Worm (Caenorhabditis elegans) whole organism, late embryonic: ENCODE data around the gene aps-2.

ENCODE experiments used
- C08G9.2 ChIP-seq: sonication (generic microtip); optimal IDR thresholded peaks from 2 replicates; lab custom pipeline; 2016; ENCODE audit warnings: mild to moderate bottlenecking, missing genetic modification characterization, moderate library complexity, missing compliant biosample characterization
- C38D4.7 ChIP-seq: fragments of 200-800 bp; sonication (Bioruptor generic); optimal IDR thresholded peaks from 2 replicates; lab custom pipeline; 2018; ENCODE audit warnings: mild to moderate bottlenecking, missing genetic modification characterization, moderate library complexity, missing compliant biosample characterization
- F13H6.1 ChIP-seq: sonication (generic microtip); optimal IDR thresholded peaks from 2 replicates; lab custom pipeline; 2016; ENCODE audit warnings: missing genetic modification characterization, missing compliant biosample characterization
- K02D7.2 ChIP-seq: sonication (generic microtip); optimal IDR thresholded peaks from 2 replicates; lab custom pipeline; 2017; ENCODE audit warnings: mild to moderate bottlenecking, missing genetic modification characterization, missing compliant biosample characterization
- ama-1 ChIP-seq: fragments of 150-350 bp; optimal IDR thresholded peaks from 2 replicates; lab custom pipeline; 2014
- ceh-14 ChIP-seq: sonication (generic microtip); optimal IDR thresholded peaks from 2 replicates; lab custom pipeline; 2016; ENCODE audit warnings: missing genotype, missing genetic modification characterization, missing compliant biosample characterization
- ceh-19 ChIP-seq: fragments of 200-800 bp; sonication (Bioruptor generic); optimal IDR thresholded peaks from 2 replicates; lab custom pipeline; 2018; ENCODE audit warnings: mild to moderate bottlenecking, missing genetic modification characterization, missing compliant biosample characterization
- ceh-2 ChIP-seq: sonication (generic microtip); optimal IDR thresholded peaks from 2 replicates; lab custom pipeline; 2016; ENCODE audit warnings: missing genotype, missing genetic modification characterization, missing compliant biosample characterization
- ceh-24 ChIP-seq: sonication (generic microtip); optimal IDR thresholded peaks from 2 replicates; lab custom pipeline; 2016; ENCODE audit warnings: mild to moderate bottlenecking, missing genetic modification characterization, missing compliant biosample characterization
- ceh-30 ChIP-seq: fragments of 150-350 bp; optimal IDR thresholded peaks from 2 replicates; lab custom pipeline; 2014; ENCODE audit warnings: missing biosample characterization, missing genetic modification characterization
- ceh-45 ChIP-seq: fragments of 200-800 bp; sonication (Bioruptor generic); IDR thresholded peaks from 2 replicates; pipeline ENCODE4 v1.3.6; 2022; ENCODE audit warnings: missing genetic modification reagents, missing genetic modification characterization, missing compliant biosample characterization
- ceh-48 ChIP-seq: sonication (generic microtip); optimal IDR thresholded peaks from 2 replicates; lab custom pipeline; 2016; ENCODE audit warnings: missing genetic modification characterization, inconsistent platforms, missing compliant biosample characterization
- ceh-6 ChIP-seq: fragments of 200-800 bp; sonication (Bioruptor generic); optimal IDR thresholded peaks from 2 replicates; lab custom pipeline; 2018; ENCODE audit warnings: mild to moderate bottlenecking, missing genetic modification characterization, missing compliant biosample characterization
- ceh-9 ChIP-seq: sonication (generic microtip); optimal IDR thresholded peaks from 2 replicates; lab custom pipeline; 2016; ENCODE audit warnings: mild to moderate bottlenecking, missing genetic modification characterization, inconsistent platforms, missing compliant biosample characterization
- dve-1 ChIP-seq: sonication (generic microtip); optimal IDR thresholded peaks from 2 replicates; lab custom pipeline; 2017; ENCODE audit warnings: antibody characterized with exemption, mild to moderate bottlenecking, missing genetic modification characterization, missing compliant biosample characterization
- elt-2 ChIP-seq: sonication (generic microtip); optimal IDR thresholded peaks from 2 replicates; lab custom pipeline; 2016; ENCODE audit warnings: missing genetic modification reagents, missing genetic modification characterization, missing compliant biosample characterization
- elt-4 ChIP-seq: sonication (generic microtip); optimal IDR thresholded peaks from 2 replicates; lab custom pipeline; 2016; ENCODE audit warnings: missing genetic modification characterization, missing compliant biosample characterization
- eyg-1 ChIP-seq: sonication (generic microtip); optimal IDR thresholded peaks from 2 replicates; lab custom pipeline; 2016; ENCODE audit warnings: missing genotype, missing genetic modification characterization, missing compliant biosample characterization
- fax-1 ChIP-seq: sonication (generic microtip); optimal IDR thresholded peaks from 2 replicates; lab custom pipeline; 2016; ENCODE audit warnings: missing genotype, missing genetic modification characterization, missing compliant biosample characterization
- hlh-13 ChIP-seq: fragments of 200-800 bp; sonication (Bioruptor generic); optimal IDR thresholded peaks from 2 replicates; lab custom pipeline; 2018; ENCODE audit warnings: mild to moderate bottlenecking, missing genetic modification characterization, missing compliant biosample characterization
- hlh-8 ChIP-seq: sonication (generic microtip); optimal IDR thresholded peaks from 2 replicates; lab custom pipeline; 2016; ENCODE audit warnings: missing genotype, missing genetic modification characterization, missing compliant biosample characterization
- madf-2 ChIP-seq: sonication (generic microtip); optimal IDR thresholded peaks from 2 replicates; lab custom pipeline; 2017; ENCODE audit warnings: missing genetic modification characterization, missing compliant biosample characterization
- nfya-1 ChIP-seq: sonication (generic microtip); optimal IDR thresholded peaks from 2 replicates; lab custom pipeline; 2017; ENCODE audit warnings: missing genetic modification characterization, mild to moderate bottlenecking, missing compliant biosample characterization, antibody characterized with exemption, moderate library complexity
- nhr-11 ChIP-seq: fragments of 150-350 bp; optimal IDR thresholded peaks from 2 replicates; lab custom pipeline; 2014; ENCODE audit warnings: missing biosample characterization, missing genetic modification characterization
- npax-4 ChIP-seq: sonication (generic microtip); optimal IDR thresholded peaks from 2 replicates; lab custom pipeline; 2016; ENCODE audit warnings: missing genetic modification characterization, missing compliant biosample characterization
- odd-2 ChIP-seq: sonication (generic microtip); optimal IDR thresholded peaks from 2 replicates; lab custom pipeline; 2017; ENCODE audit warnings: antibody characterized with exemption, mild to moderate bottlenecking, missing genetic modification characterization, missing compliant biosample characterization
- pag-3 ChIP-seq: sonication (generic microtip); optimal IDR thresholded peaks from 2 replicates; lab custom pipeline; 2016; ENCODE audit warnings: missing compliant biosample characterization, missing genetic modification characterization, borderline replicate concordance
- pat-9 ChIP-seq: fragments of 200-800 bp; sonication (Bioruptor generic); optimal IDR thresholded peaks from 2 replicates; lab custom pipeline; 2018; ENCODE audit warnings: mild to moderate bottlenecking, missing genetic modification characterization, moderate library complexity, missing compliant biosample characterization
- pax-1 ChIP-seq: fragments of 150-350 bp; optimal IDR thresholded peaks from 2 replicates; lab custom pipeline; 2014; ENCODE audit warnings: missing biosample characterization, missing genetic modification characterization
- pqm-1 ChIP-seq: sonication (generic microtip); optimal IDR thresholded peaks from 2 replicates; lab custom pipeline; 2016; ENCODE audit warnings: missing genetic modification characterization, missing compliant biosample characterization
- rnt-1 ChIP-seq: sonication (generic microtip); optimal IDR thresholded peaks from 2 replicates; lab custom pipeline; 2016; ENCODE audit warnings: missing genetic modification characterization, missing compliant biosample characterization
- sox-2 ChIP-seq: fragments of 200-800 bp; sonication (Bioruptor generic); IDR thresholded peaks from 2 replicates; pipeline ENCODE4 v1.3.6; 2022; ENCODE audit warnings: missing genetic modification reagents, missing genetic modification characterization, missing compliant biosample characterization
- sox-4 ChIP-seq: sonication (generic microtip); optimal IDR thresholded peaks from 2 replicates; lab custom pipeline; 2017; ENCODE audit warnings: mild to moderate bottlenecking, missing genetic modification characterization, inconsistent platforms, missing compliant biosample characterization
- tbx-2 ChIP-seq: sonication (generic microtip); optimal IDR thresholded peaks from 2 replicates; lab custom pipeline; 2016; ENCODE audit warnings: missing genetic modification characterization, missing compliant biosample characterization
- tbx-7 ChIP-seq: sonication (generic microtip); optimal IDR thresholded peaks from 2 replicates; lab custom pipeline; 2016; ENCODE audit warnings: missing genotype, missing genetic modification characterization, missing compliant biosample characterization
- unc-42 ChIP-seq: sonication (generic microtip); optimal IDR thresholded peaks from 2 replicates; lab custom pipeline; 2016; ENCODE audit warnings: missing genotype, missing genetic modification characterization, missing compliant biosample characterization
- unc-55 ChIP-seq: sonication (generic microtip); optimal IDR thresholded peaks from 2 replicates; lab custom pipeline; 2017; ENCODE audit warnings: missing biosample characterization, missing genetic modification reagents, missing genetic modification characterization
- unc-86 ChIP-seq: sonication (generic microtip); optimal IDR thresholded peaks from 2 replicates; lab custom pipeline; 2016; ENCODE audit warnings: missing genetic modification characterization, missing compliant biosample characterization
- zip-5 ChIP-seq: sonication (generic microtip); optimal IDR thresholded peaks from 2 replicates; lab custom pipeline; 2016; ENCODE audit warnings: missing genetic modification characterization, missing compliant biosample characterization

Gene aps-2

ce11 chrX:4490400-4490799 lies 32.3 kb downstream of the aps-2 start:
- TF ChIP-seq nhr-11 (no peak), unc-86 (tag; lab: Kevin White, UChicago) (no peak), ceh-24 (tag; lab: Kevin White, UChicago) (no peak), C38D4.7 (GFP tag; lab: Kevin White, UChicago) (no peak), ceh-48 (no peak), unc-55 (no peak), npax-4 (tag; lab: Kevin White, UChicago) (no peak)
- TF ChIP-seq, all 69 proteins: peak for 0

- TF ChIP-seq C08G9.2 (tag; lab: Kevin White, UChicago), result no peak
- TF ChIP-seq madf-2, result no peak
- no peak for TF ChIP-seq pax-1 (tag; lab: Kevin White, UChicago)
- no peak for TF ChIP-seq npax-4 (tag; lab: Kevin White, UChicago)
- no peak for TF ChIP-seq pqm-1 (tag; lab: Kevin White, UChicago)
- no peak for TF ChIP-seq elt-2 (tag; lab: Kevin White, UChicago)
- TF ChIP-seq hlh-8 (tag; lab: Kevin White, UChicago), result no peak
- no peak for TF ChIP-seq zip-5 (tag; lab: Kevin White, UChicago)
- TF ChIP-seq fax-1 (tag; lab: Kevin White, UChicago), result no peak
- TF ChIP-seq pat-9, result no peak
- TF ChIP-seq rnt-1 (tag; lab: Kevin White, UChicago), result no peak
- no peak for TF ChIP-seq tbx-2 (tag; lab: Kevin White, UChicago)
- TF ChIP-seq ceh-45, result no peak
- TF ChIP-seq ceh-2 (tag; lab: Kevin White, UChicago), result no peak
- no peak for TF ChIP-seq elt-4
- TF ChIP-seq ceh-14, result no peak
- no peak for TF ChIP-seq sox-2 (GFP tag; lab: Robert Waterston, UW)
- TF ChIP-seq tbx-7 (tag; lab: Kevin White, UChicago), result no peak
- TF ChIP-seq odd-2 (tag; lab: Kevin White, UChicago), result no peak
Measured at ce11 chrX:4492199-4492598, 34.1 kb downstream of the aps-2 start, which contains the start of gene F46H6.5. F46H6.5 (minus strand) TSS chrX:4492208.

- peak; percentile 60 for TF ChIP-seq unc-42
- no peak for TF ChIP-seq sox-4 (tag; lab: Kevin White, UChicago)
- TF ChIP-seq nfya-1 (tag; lab: Kevin White, UChicago), result no peak
- no peak for TF ChIP-seq hlh-13 (GFP tag; lab: Kevin White, UChicago)
- no peak for TF ChIP-seq ceh-48
Measured at ce11 chrX:4493439-4494006, 35.5 kb downstream of the aps-2 start.

- TF ChIP-seq eyg-1 (no peak), npax-4 (tag; lab: Kevin White, UChicago) (no peak), pag-3 (tag; lab: Kevin White, UChicago) (no peak), ceh-9 (tag; lab: Kevin White, UChicago) (no peak), ceh-30 (tag; lab: Kevin White, UChicago) (no peak), dve-1 (tag; lab: Kevin White, UChicago) (no peak), ama-1 (lab: Kevin White, UChicago) (no peak), F13H6.1 (no peak), sox-4 (tag; lab: Kevin White, UChicago) (no peak), ceh-6 (GFP tag; lab: Kevin White, UChicago) (no peak), K02D7.2 (no peak), elt-4 (no peak), ceh-19 (GFP tag; lab: Kevin White, UChicago) (no peak)
- TF ChIP-seq, all 69 proteins: peak for 0
Measured at ce11 chrX:4495814-4496567, 37.9 kb downstream of the aps-2 start.
